Worm (Caenorhabditis elegans) whole organism, L4 larva: ENCODE results near the gene fipr-2.
A peak's percentile ranks its signal among the peaks of the same experiment; 100 is the strongest.

Experiments used
- F10B5.3 ChIP-seq: sonication (generic microtip); optimal IDR thresholded peaks from 2 replicates; lab custom pipeline; 2016; ENCODE audit warnings: mild to moderate bottlenecking, missing genetic modification characterization, missing compliant biosample characterization
- F37D6.2 ChIP-seq: sonication (generic microtip); optimal IDR thresholded peaks from 2 replicates; lab custom pipeline; 2016; ENCODE audit warnings: mild to moderate bottlenecking, missing genetic modification characterization, missing compliant biosample characterization
- T20F7.1 ChIP-seq: fragments of 200-800 bp; sonication (Bioruptor generic); optimal IDR thresholded peaks from 2 replicates; lab custom pipeline; 2018; ENCODE audit warnings: mild to moderate bottlenecking, missing genetic modification characterization, missing compliant biosample characterization
- aha-1 ChIP-seq: fragments of 150-350 bp; peaks from one replicate; lab custom pipeline; 2014; ENCODE audit warnings: missing biosample characterization, missing genetic modification characterization
- aly-2 ChIP-seq: sonication (generic microtip); optimal IDR thresholded peaks from 2 replicates; lab custom pipeline; 2018; ENCODE audit warnings: missing biosample characterization, missing genetic modification characterization
- arid-1 ChIP-seq: fragments of 200-800 bp; sonication (Bioruptor generic); conservative IDR thresholded peaks from 2 replicates; pipeline ENCODE4 v1.3.6; 2022; ENCODE audit warnings: missing genetic modification reagents, missing genetic modification characterization, missing compliant biosample characterization
- ceh-20 ChIP-seq: fragments of 200-800 bp; sonication (Bioruptor generic); IDR thresholded peaks from 2 replicates; pipeline ENCODE4 v1.3.6; 2022; ENCODE audit warnings: missing genetic modification reagents, missing genetic modification characterization, missing compliant biosample characterization
- ces-1 ChIP-seq: fragments of 150-350 bp; sonication (generic microtip); optimal IDR thresholded peaks from 4 replicates; lab custom pipeline; 2014; ENCODE audit warnings: missing biosample characterization, missing genetic modification reagents, missing genetic modification characterization
- ctbp-1 ChIP-seq: fragments of 200-800 bp; sonication (Bioruptor generic); IDR thresholded peaks from 2 replicates; pipeline ENCODE4 v1.3.6; 2022; ENCODE audit warnings: missing genetic modification reagents, missing genetic modification characterization, missing compliant biosample characterization
- dmd-6 ChIP-seq: fragments of 200-800 bp; sonication (Bioruptor generic); IDR thresholded peaks from 2 replicates; pipeline ENCODE4 v1.3.6; 2022; ENCODE audit warnings: missing genetic modification reagents, missing genetic modification characterization, missing compliant biosample characterization
- dmd-9 ChIP-seq: fragments of 200-800 bp; sonication (Bioruptor generic); IDR thresholded peaks from 2 replicates; pipeline ENCODE4 v1.3.6; 2022; ENCODE audit warnings: missing genetic modification reagents, missing genetic modification characterization, missing compliant biosample characterization
- dpl-1 ChIP-seq: fragments of 150-350 bp; optimal IDR thresholded peaks from 2 replicates; lab custom pipeline; 2014; ENCODE audit warnings: missing biosample characterization, missing genetic modification reagents, missing genetic modification characterization
- duxl-1 ChIP-seq: sonication (generic microtip); optimal IDR thresholded peaks from 2 replicates; lab custom pipeline; 2016; ENCODE audit warnings: mild to moderate bottlenecking, missing genetic modification characterization, moderate library complexity, missing compliant biosample characterization; ENCODE audit not compliant: poor library complexity
- egl-27 ChIP-seq: sonication (generic microtip); optimal IDR thresholded peaks from 3 replicates; lab custom pipeline; 2017; ENCODE audit warnings: missing biosample characterization, missing genetic modification reagents, missing genetic modification characterization
- gei-8 ChIP-seq: fragments of 200-800 bp; sonication (Bioruptor generic); optimal IDR thresholded peaks from 2 replicates; lab custom pipeline; 2018; ENCODE audit warnings: mild to moderate bottlenecking, missing genetic modification characterization, missing compliant biosample characterization
- hif-1 ChIP-seq, 2 experiments: sonication (generic microtip); optimal IDR thresholded peaks; 2 replicates each; lab custom pipeline; 2016 to 2017; ENCODE audit warnings: missing compliant biosample characterization in 2 of 2, missing genetic modification characterization in 2 of 2, missing genetic modification reagents in 2 of 2, missing genotype in 2 of 2, mild to moderate bottlenecking in 1 of 2
- lim-7 ChIP-seq: fragments of 200-800 bp; sonication (Bioruptor generic); IDR thresholded peaks from 2 replicates; pipeline ENCODE4 v1.3.6; 2022; ENCODE audit warnings: missing genetic modification characterization, missing compliant biosample characterization
- lin-15B ChIP-seq: fragments of 150-350 bp; sonication (generic microtip); optimal IDR thresholded peaks from 3 replicates; lab custom pipeline; 2014; ENCODE audit warnings: missing biosample characterization, missing genetic modification characterization
- lir-3 ChIP-seq: sonication (generic microtip); optimal IDR thresholded peaks from 2 replicates; lab custom pipeline; 2016; ENCODE audit warnings: mild to moderate bottlenecking, missing genetic modification characterization, missing compliant biosample characterization
- madf-5 ChIP-seq, 2 experiments: fragments of 200-800 bp; sonication (Bioruptor generic); IDR thresholded peaks; 2 replicates each; pipeline ENCODE4 v1.3.6; 2022; ENCODE audit warnings: missing compliant biosample characterization in 2 of 2, missing genetic modification characterization in 2 of 2
- madf-9 ChIP-seq: fragments of 200-800 bp; sonication (Bioruptor generic); conservative IDR thresholded peaks from 2 replicates; pipeline ENCODE4 v1.3.6; 2022; ENCODE audit warnings: missing genetic modification reagents, missing genetic modification characterization, missing compliant biosample characterization
- mdl-1 ChIP-seq, 2 experiments: fragments of 150-350 bp in 1 of 2; sonication (generic microtip) in 1 of 2; optimal IDR thresholded peaks; 2 replicates each; lab custom pipeline; 2014 to 2017; ENCODE audit warnings: missing biosample characterization in 2 of 2, missing genetic modification characterization in 2 of 2
- mep-1 ChIP-seq: fragments of 150-350 bp; sonication (generic microtip); optimal IDR thresholded peaks from 3 replicates; lab custom pipeline; 2014; ENCODE audit warnings: missing biosample characterization, missing genetic modification characterization
- mes-2 ChIP-seq: sonication (generic microtip); optimal IDR thresholded peaks from 2 replicates; lab custom pipeline; 2016; ENCODE audit warnings: missing genotype, mild to moderate bottlenecking, missing genetic modification characterization, missing compliant biosample characterization; ENCODE audit not compliant: poor library complexity, severe bottlenecking
- nhr-10 ChIP-seq: fragments of 150-350 bp; optimal IDR thresholded peaks from 2 replicates; lab custom pipeline; 2014; ENCODE audit warnings: missing biosample characterization, missing genetic modification characterization
- nhr-25 ChIP-seq: sonication (generic microtip); optimal IDR thresholded peaks from 2 replicates; lab custom pipeline; 2017; ENCODE audit warnings: missing genetic modification characterization, mild to moderate bottlenecking, missing compliant biosample characterization, antibody characterized with exemption, moderate library complexity, borderline replicate concordance; ENCODE audit not compliant: insufficient read depth
- nhr-48 ChIP-seq: sonication (generic microtip); optimal IDR thresholded peaks from 2 replicates; lab custom pipeline; 2016; ENCODE audit warnings: mild to moderate bottlenecking, missing genetic modification characterization, missing compliant biosample characterization
- nhr-76 ChIP-seq: fragments of 150-350 bp; optimal IDR thresholded peaks from 2 replicates; lab custom pipeline; 2014; ENCODE audit warnings: missing biosample characterization, missing genetic modification characterization
- nhr-77 ChIP-seq: fragments of 150-350 bp; optimal IDR thresholded peaks from 2 replicates; lab custom pipeline; 2014; ENCODE audit warnings: missing biosample characterization, missing genetic modification characterization
- php-3 ChIP-seq: fragments of 200-800 bp; sonication (Bioruptor generic); IDR thresholded peaks from 2 replicates; pipeline ENCODE4 v1.3.6; 2022; ENCODE audit warnings: missing genetic modification reagents, missing genetic modification characterization, missing compliant biosample characterization
- saeg-2 ChIP-seq: fragments of 200-800 bp; sonication (Bioruptor generic); IDR thresholded peaks from 2 replicates; pipeline ENCODE4 v1.3.6; 2022; ENCODE audit warnings: missing genetic modification reagents, missing genetic modification characterization, missing compliant biosample characterization
- set-16 ChIP-seq: fragments of 200-800 bp; sonication (Bioruptor generic); IDR thresholded peaks from 2 replicates; pipeline ENCODE4 v1.3.6; 2022; ENCODE audit warnings: missing genetic modification reagents, missing genetic modification characterization, missing compliant biosample characterization
- skn-1 ChIP-seq: fragments of 150-350 bp; optimal IDR thresholded peaks from 2 replicates; lab custom pipeline; 2014; ENCODE audit warnings: missing biosample characterization, missing genetic modification characterization
- snpc-1.2 ChIP-seq: fragments of 200-800 bp; sonication (Bioruptor generic); IDR thresholded peaks from 2 replicates; pipeline ENCODE4 v1.3.6; 2022; ENCODE audit warnings: missing genetic modification reagents, missing genetic modification characterization, missing compliant biosample characterization
- snpc-4 ChIP-seq: fragments of 150-350 bp; optimal IDR thresholded peaks from 2 replicates; lab custom pipeline; 2014; ENCODE audit warnings: missing biosample characterization, missing genetic modification characterization
- spr-1 ChIP-seq: sonication (generic microtip); optimal IDR thresholded peaks from 2 replicates; lab custom pipeline; 2016; ENCODE audit warnings: mild to moderate bottlenecking, missing genetic modification characterization, missing compliant biosample characterization
- tra-1 ChIP-seq: fragments of 200-800 bp; sonication (Bioruptor generic); IDR thresholded peaks from 2 replicates; pipeline ENCODE4 v1.3.6; 2022; ENCODE audit warnings: missing genetic modification reagents, missing genetic modification characterization, missing compliant biosample characterization
- unc-130 ChIP-seq: sonication (generic microtip); optimal IDR thresholded peaks from 2 replicates; lab custom pipeline; 2016; ENCODE audit warnings: missing genetic modification reagents, missing genetic modification characterization, missing compliant biosample characterization
- unc-39 ChIP-seq: sonication (generic microtip); optimal IDR thresholded peaks from 2 replicates; lab custom pipeline; 2017; ENCODE audit warnings: missing biosample characterization, missing genetic modification characterization
- vab-7 ChIP-seq: fragments of 200-800 bp; sonication (Bioruptor generic); IDR thresholded peaks from 2 replicates; pipeline ENCODE4 v1.3.6; 2022; ENCODE audit warnings: missing genetic modification reagents, missing genetic modification characterization, missing compliant biosample characterization
- zag-1 ChIP-seq: fragments of 150-350 bp; optimal IDR thresholded peaks from 2 replicates; lab custom pipeline; 2014; ENCODE audit warnings: missing biosample characterization, missing genetic modification characterization
- zip-2 ChIP-seq: fragments of 150-350 bp; optimal IDR thresholded peaks from 2 replicates; lab custom pipeline; 2014; ENCODE audit warnings: missing biosample characterization, missing genetic modification characterization
- ztf-11 ChIP-seq: fragments of 150-350 bp; optimal IDR thresholded peaks from 2 replicates; lab custom pipeline; 2014; ENCODE audit warnings: missing biosample characterization, missing genetic modification characterization

Gene fipr-2

DNA sequence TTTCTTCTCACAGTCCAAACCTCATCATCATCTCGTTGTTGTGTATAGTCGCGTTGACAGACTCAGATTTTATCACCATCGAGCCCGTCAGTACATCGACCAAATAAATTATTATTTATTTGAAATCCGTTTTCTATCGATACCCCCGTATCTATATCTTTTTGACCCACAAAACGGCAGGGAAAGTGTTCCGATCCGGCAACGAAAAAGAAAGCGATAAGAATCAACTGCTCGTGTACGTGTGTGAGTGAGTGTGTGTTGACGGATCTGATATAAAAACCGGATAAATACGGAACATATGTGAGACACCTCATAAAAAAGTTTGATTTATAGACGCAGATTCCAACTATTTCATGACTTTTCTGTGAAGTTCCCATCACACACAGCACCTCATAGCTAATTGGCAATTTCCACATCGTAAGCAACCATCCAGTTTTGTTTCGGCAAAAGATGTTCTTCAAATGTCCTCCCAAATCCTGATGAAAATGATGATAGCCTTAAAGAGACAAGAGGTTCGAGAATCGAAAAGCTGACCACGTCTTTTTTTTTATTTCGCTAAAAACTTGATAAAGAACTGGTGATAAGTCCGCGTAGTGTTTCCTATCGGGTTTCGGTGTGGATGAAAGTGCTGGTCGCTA is 10.8 kb upstream of the fipr-2 start (continued):
- TF ChIP-seq snpc-4 (tag; lab: Kevin White, UChicago) = no peak
- TF ChIP-seq unc-130 (GFP tag; lab: Kevin White, UChicago) = no peak
- TF ChIP-seq madf-9 (GFP tag; lab: Robert Waterston, UW) = no peak
- no peak for TF ChIP-seq T20F7.1 (GFP tag; lab: Kevin White, UChicago)
- TF ChIP-seq set-16 (GFP tag; lab: Robert Waterston, UW) = no peak
- peak; percentile 9 for TF ChIP-seq duxl-1 (tag; lab: Kevin White, UChicago)
- TF ChIP-seq spr-1 = peak; percentile 39
- TF ChIP-seq gei-8 = no peak
- no peak for TF ChIP-seq lim-7 (GFP tag; lab: Robert Waterston, UW)
- TF ChIP-seq unc-39 (tag; lab: Kevin White, UChicago) = no peak
- no peak for TF ChIP-seq dpl-1 (GFP tag; lab: Kevin White, UChicago)
- no peak for TF ChIP-seq nhr-10
- TF ChIP-seq saeg-2 (GFP tag; lab: Robert Waterston, UW) = no peak
- TF ChIP-seq ceh-20 (GFP tag; lab: Robert Waterston, UW) = no peak
- TF ChIP-seq skn-1 (tag; lab: Kevin White, UChicago) = no peak
- no peak for TF ChIP-seq ces-1 (GFP tag; lab: Kevin White, UChicago)
- no peak for TF ChIP-seq arid-1 (GFP tag; lab: Robert Waterston, UW)
- TF ChIP-seq egl-27 = no peak
- no peak for TF ChIP-seq tra-1 (GFP tag; lab: Robert Waterston, UW)
- no peak for TF ChIP-seq aha-1 (tag; lab: Kevin White, UChicago)
- TF ChIP-seq nhr-25 (tag; lab: Kevin White, UChicago) = no peak
- no peak for TF ChIP-seq F37D6.2
- TF ChIP-seq nhr-76 (tag; lab: Kevin White, UChicago) = no peak
- TF ChIP-seq ctbp-1 (GFP tag; lab: Robert Waterston, UW) = no peak
- TF ChIP-seq mdl-1 (tag; optimal IDR thresholded peaks at IDR 0.05; lab: Kevin White, UChicago) = no peak
- no peak for TF ChIP-seq mes-2
- TF ChIP-seq php-3 = 0 out of 2 replicates have a peak, but pooled peaks have one; percentile 51
- no peak for TF ChIP-seq zag-1 (tag; lab: Kevin White, UChicago)
- no peak for TF ChIP-seq lir-3

DNA sequence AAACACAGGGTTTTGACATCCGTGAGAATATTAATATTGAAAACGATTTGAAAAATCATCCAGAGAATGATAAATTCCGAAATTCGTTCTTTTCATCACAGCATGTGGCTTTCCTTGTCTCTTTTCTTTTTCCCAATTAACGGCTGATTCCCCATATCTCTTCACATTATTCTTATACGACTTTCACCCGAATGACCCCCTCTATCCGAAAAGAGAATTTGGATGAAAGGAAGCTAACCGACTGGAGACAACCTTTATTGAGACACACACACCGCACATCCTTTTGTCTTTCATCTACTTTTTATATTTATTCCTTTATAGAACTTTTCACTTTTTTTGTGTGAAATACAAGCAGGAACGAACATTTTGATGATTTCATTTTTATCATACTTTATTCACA is 7.5 kb upstream of the fipr-2 start:
- TF ChIP-seq arid-1 (GFP tag; lab: Robert Waterston, UW) = no peak
- no peak for TF ChIP-seq dmd-6
- TF ChIP-seq nhr-76 (tag; lab: Kevin White, UChicago) = no peak
- no peak for TF ChIP-seq tra-1 (GFP tag; lab: Robert Waterston, UW)
- TF ChIP-seq F10B5.3 (tag; lab: Kevin White, UChicago) = no peak
- TF ChIP-seq nhr-77 (tag; lab: Kevin White, UChicago) = no peak
- TF ChIP-seq aly-2 (tag; lab: Kevin White, UChicago) = no peak
- TF ChIP-seq madf-5 (GFP tag; IDR thresholded peaks at IDR 0.05; lab: Robert Waterston, UW) = no peak
- TF ChIP-seq ztf-11 (tag; lab: Kevin White, UChicago) = no peak
- no peak for TF ChIP-seq dmd-9
- no peak for TF ChIP-seq hif-1 (tag; optimal IDR thresholded peaks at IDR 0.05; lab: Kevin White, UChicago)
- TF ChIP-seq snpc-1.2 = no peak
- no peak for TF ChIP-seq nhr-48 (tag; lab: Kevin White, UChicago)
- no peak for TF ChIP-seq lin-15B
- TF ChIP-seq mep-1 = no peak
- no peak for TF ChIP-seq vab-7
- no peak for TF ChIP-seq zip-2 (tag; lab: Kevin White, UChicago)
- no peak for TF ChIP-seq ceh-20 (GFP tag; lab: Robert Waterston, UW)
